Worm (Caenorhabditis elegans): Measurements from ENCODE around the gene ZK792.4.

DNA sequence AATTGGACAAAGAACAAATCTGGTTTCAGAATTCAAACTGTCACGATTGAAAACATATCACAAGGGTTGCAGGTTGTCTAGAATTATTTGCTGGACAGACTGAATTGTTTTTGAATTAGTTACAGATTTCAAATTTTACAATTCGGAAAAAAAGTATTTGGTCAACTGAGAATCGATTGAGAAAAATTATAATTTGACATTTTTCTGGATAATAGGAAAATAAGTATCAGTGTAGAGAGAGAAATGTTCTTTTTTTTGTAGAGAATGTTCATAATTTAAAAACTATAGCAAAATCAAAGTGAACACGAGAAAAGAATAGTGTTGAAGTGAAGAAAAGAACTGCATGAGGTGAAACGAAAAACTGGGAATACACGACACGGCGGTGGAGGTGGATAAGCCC lies 18.9 kb upstream of the ZK792.4 start, which contains the start of gene dpy-20:
- no peak for TF ChIP-seq hif-1 (tag; optimal IDR thresholded peaks at IDR 0.05)
- TF ChIP-seq lir-3 (tag; optimal IDR thresholded peaks at IDR 0.05): no peak
- no peak for TF ChIP-seq nhr-237 (tag; optimal IDR thresholded peaks at IDR 0.05)
- TF ChIP-seq nhr-41 (GFP tag; IDR thresholded peaks at IDR 0.05): no peak
- no peak for TF ChIP-seq zip-11 (GFP tag; IDR thresholded peaks at IDR 0.05)
